Fruit fly (Drosophila melanogaster): Measurements from ENCODE around the gene Grip.
A peak's percentile ranks its signal among the peaks of the same experiment; 100 is the strongest.

The Grip gene

dm6 chrX:5989368-5989767 is 23.3 kb downstream of the Grip start (continued):
- TF ChIP-seq CG1603 (tag; optimal IDR thresholded peaks at IDR 0.05): peak; percentile 54
- TF ChIP-seq Sox102F (GFP tag; optimal IDR thresholded peaks at IDR 0.05): peak; percentile 59
- TF ChIP-seq CG8359 (GFP tag; optimal IDR thresholded peaks at IDR 0.05; ENCODE audit: borderline replicate concordance): no peak
- no peak for TF ChIP-seq br (optimal IDR thresholded peaks at IDR 0.05)
- no peak for TF ChIP-seq CG12155 (GFP tag; optimal IDR thresholded peaks at IDR 0.05)
- no peak for TF ChIP-seq corto (GFP tag; optimal IDR thresholded peaks at IDR 0.05)
- TF ChIP-seq pfk (GFP tag; optimal IDR thresholded peaks at IDR 0.05): no peak
- no peak for TF ChIP-seq al (GFP tag; IDR thresholded peaks at IDR 0.05)
- TF ChIP-seq rib (GFP tag; IDR thresholded peaks at IDR 0.05): no peak
- TF ChIP-seq CG13894 (tag; optimal IDR thresholded peaks at IDR 0.05): no peak
- TF ChIP-seq mirr (GFP tag; optimal IDR thresholded peaks at IDR 0.05): no peak
- no peak for TF ChIP-seq crol (GFP tag; IDR thresholded peaks at IDR 0.05)
- TF ChIP-seq CG12236 (GFP tag; optimal IDR thresholded peaks at IDR 0.05): no peak
- TF ChIP-seq CG4854 (GFP tag; optimal IDR thresholded peaks at IDR 0.05): no peak
- no peak for TF ChIP-seq unc-4 (GFP tag; IDR thresholded peaks at IDR 0.05; ENCODE audit: partially characterized antibody)
- no peak for TF ChIP-seq nom (GFP tag; optimal IDR thresholded peaks at IDR 0.05)
- TF ChIP-seq Mes4 (GFP tag; optimal IDR thresholded peaks at IDR 0.05): no peak
- TF ChIP-seq bcd (GFP tag; optimal IDR thresholded peaks at IDR 0.05): peak; percentile 6
- TF ChIP-seq CG31388 (GFP tag; optimal IDR thresholded peaks at IDR 0.05): no peak
- TF ChIP-seq salm (tag; optimal IDR thresholded peaks at IDR 0.05): peak; percentile 12
- TF ChIP-seq lmd (GFP tag; IDR thresholded peaks at IDR 0.05): peak; percentile 45; the same call in 1 of the 2 replicates
- no peak for TF ChIP-seq btn (GFP tag; optimal IDR thresholded peaks at IDR 0.05)
- TF ChIP-seq kni (GFP tag; optimal IDR thresholded peaks at IDR 0.05): no peak
- no peak for TF ChIP-seq CG14860 (GFP tag; IDR thresholded peaks at IDR 0.05; ENCODE audit: partially characterized antibody)
- peak; percentile 11 for TF ChIP-seq oc (tag; optimal IDR thresholded peaks at IDR 0.05)
- no peak for TF ChIP-seq CG7372 (GFP tag; IDR thresholded peaks at IDR 0.05)
- no peak for TF ChIP-seq CG15011 (GFP tag; optimal IDR thresholded peaks at IDR 0.05)
- no peak for TF ChIP-seq Dip3 (GFP tag; optimal IDR thresholded peaks at IDR 0.05)
- no peak for TF ChIP-seq emc (GFP tag; optimal IDR thresholded peaks at IDR 0.05)
- no peak for TF ChIP-seq CG1024 (GFP tag; IDR thresholded peaks at IDR 0.05)
- TF ChIP-seq dan (GFP tag; IDR thresholded peaks at IDR 0.05): no peak
- TF ChIP-seq CG7839 (tag; optimal IDR thresholded peaks at IDR 0.05): peak; percentile 65
- TF ChIP-seq HmgZ (tag; optimal IDR thresholded peaks at IDR 0.05): no peak
- no peak for TF ChIP-seq NC2α (GFP tag; optimal IDR thresholded peaks at IDR 0.05)
- TF ChIP-seq Camta (GFP tag; optimal IDR thresholded peaks at IDR 0.05): no peak
- TF ChIP-seq ato (GFP tag; IDR thresholded peaks at IDR 0.05; ENCODE audit: partially characterized antibody): no peak
- no peak for TF ChIP-seq CTCF (GFP tag; optimal IDR thresholded peaks at IDR 0.05)
- TF ChIP-seq pita (GFP tag; optimal IDR thresholded peaks at IDR 0.05): no peak
- no peak for TF ChIP-seq B-H2 (GFP tag; optimal IDR thresholded peaks at IDR 0.05)
- TF ChIP-seq Scr (GFP tag; IDR thresholded peaks at IDR 0.05; ENCODE audit: partially characterized antibody): no peak
- TF ChIP-seq NC2β (GFP tag; optimal IDR thresholded peaks at IDR 0.05): no peak
- no peak for TF ChIP-seq eyg (GFP tag; optimal IDR thresholded peaks at IDR 0.05)
- TF ChIP-seq sim (GFP tag; IDR thresholded peaks at IDR 0.05): no peak
- TF ChIP-seq Oaz (GFP tag; IDR thresholded peaks at IDR 0.05): no peak
- no peak for TF ChIP-seq zen (tag; optimal IDR thresholded peaks at IDR 0.05)
- peak; percentile 60 for TF ChIP-seq CG18262 (tag; optimal IDR thresholded peaks at IDR 0.05)
- no peak for TF ChIP-seq CG7987 (GFP tag; optimal IDR thresholded peaks at IDR 0.05)
- TF ChIP-seq ac (GFP tag; optimal IDR thresholded peaks at IDR 0.05): no peak
- TF ChIP-seq CG10267 (tag; optimal IDR thresholded peaks at IDR 0.05): peak; percentile 18
- TF ChIP-seq CG2889 (GFP tag; IDR thresholded peaks at IDR 0.05): no peak
- TF ChIP-seq Atf-2 (GFP tag; optimal IDR thresholded peaks at IDR 0.05): no peak
- no peak for TF ChIP-seq CG1792 (GFP tag; optimal IDR thresholded peaks at IDR 0.05)
- TF ChIP-seq CG11093 (GFP tag; IDR thresholded peaks at IDR 0.05): no peak
